Worm (Caenorhabditis elegans): ENCODE data around the gene K07H8.8.

K07H8.8 gene

DNA sequence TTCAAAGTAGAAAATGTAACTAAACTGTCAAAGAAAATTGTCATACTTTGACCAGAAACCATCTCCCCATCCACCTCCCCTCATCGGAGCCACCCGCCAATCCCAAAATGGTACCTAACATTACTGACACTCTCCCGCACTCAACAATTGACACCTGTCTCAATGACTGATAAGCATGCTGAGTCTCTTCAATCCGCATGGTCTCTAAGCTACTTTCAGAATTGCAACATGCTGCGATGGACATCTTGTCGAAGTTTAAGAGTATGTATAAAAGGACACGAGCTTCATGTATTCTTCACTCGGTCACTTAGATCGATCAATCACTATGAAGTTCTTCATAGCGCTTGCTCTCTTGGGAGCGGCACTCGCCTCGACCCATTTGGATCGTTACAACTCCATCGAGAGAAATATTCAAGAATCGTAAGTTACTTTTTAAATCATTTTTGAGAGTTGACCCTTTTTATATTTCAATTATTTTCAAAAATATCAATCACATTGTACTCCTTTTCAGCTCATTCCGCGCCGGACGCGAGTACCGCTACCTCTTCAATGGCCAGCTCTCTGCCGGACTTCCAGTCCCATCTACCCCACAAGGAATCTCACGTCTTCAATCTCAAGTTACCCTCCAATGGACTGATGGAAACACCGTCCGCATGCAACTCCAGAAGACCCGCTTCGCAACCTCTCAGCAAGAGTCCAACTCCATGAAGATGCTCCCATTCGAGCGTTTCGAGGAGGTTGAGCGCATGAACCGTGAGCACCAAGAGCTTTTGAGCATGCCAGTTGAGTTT, 7.2 kb downstream of the K07H8.8 start, which contains the start of gene vit-6 (continued):
- TF ChIP-seq nfya-2 (GFP tag; IDR thresholded peaks at IDR 0.05) (no peak), B0336.3 (GFP tag; IDR thresholded peaks at IDR 0.05) (peak; percentile 63), K12H6.12 (tag; optimal IDR thresholded peaks at IDR 0.05) (no peak), nfyb-1 (GFP tag; IDR thresholded peaks at IDR 0.05) (no peak), sea-2 (GFP tag; IDR thresholded peaks at IDR 0.05) (0 out of 2 replicates have a peak, but pooled peaks have one; percentile 12), cebp-2 (GFP tag; IDR thresholded peaks at IDR 0.05) (0 out of 2 replicates have a peak, but pooled peaks have one; percentile 36), ztf-22 (GFP tag; optimal IDR thresholded peaks at IDR 0.05) (peak; percentile 8), Y79H2A.3 (GFP tag; conservative IDR thresholded peaks at IDR 0.05) (no peak), F23B12.7 (tag; optimal IDR thresholded peaks at IDR 0.05; ENCODE audit: insufficient read depth) (no peak), hmg-1.2 (GFP tag; IDR thresholded peaks at IDR 0.05) (peak; percentile 37; the same call in 1 of the 2 replicates)

DNA sequence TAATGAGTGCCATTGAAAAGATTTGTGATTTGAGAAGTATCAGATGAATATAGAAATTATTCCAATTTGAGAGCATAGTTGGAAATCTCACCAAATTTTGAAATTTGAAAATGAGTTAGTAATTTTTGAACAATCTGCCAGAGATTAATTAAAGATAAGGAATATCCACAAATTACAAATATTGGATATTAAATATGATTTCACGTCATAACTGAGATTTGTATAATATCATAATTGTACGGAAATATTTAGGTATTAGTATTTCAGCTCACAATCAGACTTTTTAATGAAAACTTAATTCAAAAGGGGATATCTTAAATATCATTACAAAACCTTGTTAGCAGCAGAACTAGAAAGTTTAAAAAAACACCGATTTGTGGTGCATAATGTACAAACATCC, 8.3 kb downstream of the K07H8.8 start, which contains the start of gene K07H8.7:
Gene K07H8.7 (minus strand): TSS at position 101 of the 400 bp plus-strand sequence.
- TF ChIP-seq Y67H2A.10 (GFP tag; conservative IDR thresholded peaks at IDR 0.05): no peak

DNA sequence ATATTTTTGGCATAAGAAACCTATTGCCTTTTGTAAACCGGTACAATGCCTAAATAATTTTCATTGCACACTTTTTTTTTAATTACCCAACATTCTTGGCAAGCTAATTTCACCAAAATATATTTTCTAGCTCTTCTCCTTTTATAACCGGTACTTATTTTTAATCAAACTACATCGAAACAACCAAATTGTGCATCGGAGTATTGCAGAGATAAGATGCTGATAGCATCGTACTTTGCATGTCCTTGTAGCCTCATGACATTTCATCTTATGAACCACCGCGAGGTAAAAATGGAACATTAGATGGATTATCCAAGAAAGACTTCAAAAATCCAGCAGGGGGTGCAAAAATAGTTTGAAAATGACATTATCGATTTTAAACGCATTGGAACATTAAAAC, 13.0 kb downstream of the K07H8.8 start:
- TF ChIP-seq Y79H2A.3 (GFP tag; conservative IDR thresholded peaks at IDR 0.05) (no peak), ets-4 (GFP tag; optimal IDR thresholded peaks at IDR 0.05) (no peak), nhr-80 (tag; optimal IDR thresholded peaks at IDR 0.05) (peak; percentile 22), lin-26 (GFP tag; IDR thresholded peaks at IDR 0.05) (no peak), ZK185.1 (tag; optimal IDR thresholded peaks at IDR 0.05; ENCODE audit: poor library complexity, severe bottlenecking) (no peak), Y95B8A.8 (GFP tag; IDR thresholded peaks at IDR 0.05) (no peak), ztf-25 (GFP tag; IDR thresholded peaks at IDR 0.05) (no peak)

DNA sequence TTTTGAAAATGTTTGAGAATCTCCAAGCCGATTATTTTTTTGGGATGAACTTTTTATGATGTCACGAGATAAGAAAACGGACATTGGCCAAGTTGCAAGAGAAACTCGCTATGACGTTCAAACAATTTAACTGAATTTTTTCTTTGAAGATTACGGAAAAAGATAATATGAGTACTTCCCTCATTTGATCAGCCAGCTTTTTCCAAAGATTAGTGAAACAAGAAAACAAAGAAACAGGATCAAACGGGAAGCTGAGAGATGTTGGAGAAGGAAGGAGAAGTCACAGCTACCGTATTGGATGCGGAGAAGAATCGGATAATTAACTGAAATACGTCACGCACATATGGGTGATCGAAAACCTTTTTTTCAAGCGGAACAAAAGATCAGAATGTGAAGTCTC, 14.0 kb downstream of the K07H8.8 start:
- TF ChIP-seq mel-28 (tag; optimal IDR thresholded peaks at IDR 0.05; ENCODE audit: borderline replicate concordance) (no peak), zfh-2 (GFP tag; conservative IDR thresholded peaks at IDR 0.05) (no peak), hmg-1.2 (GFP tag; IDR thresholded peaks at IDR 0.05) (no peak), pbrm-1 (GFP tag; IDR thresholded peaks at IDR 0.05) (no peak), ztf-3 (GFP tag; optimal IDR thresholded peaks at IDR 0.05) (no peak), dpl-1 (GFP tag; optimal IDR thresholded peaks at IDR 0.05) (no peak), cebp-1 (GFP tag; IDR thresholded peaks at IDR 0.05) (no peak), cebp-1 (tag; optimal IDR thresholded peaks at IDR 0.05) (no peak), unc-130 (GFP tag; optimal IDR thresholded peaks at IDR 0.05) (no peak), Y95B8A.8 (GFP tag; IDR thresholded peaks at IDR 0.05) (no peak), gei-17 (GFP tag; optimal IDR thresholded peaks at IDR 0.05) (no peak)

DNA sequence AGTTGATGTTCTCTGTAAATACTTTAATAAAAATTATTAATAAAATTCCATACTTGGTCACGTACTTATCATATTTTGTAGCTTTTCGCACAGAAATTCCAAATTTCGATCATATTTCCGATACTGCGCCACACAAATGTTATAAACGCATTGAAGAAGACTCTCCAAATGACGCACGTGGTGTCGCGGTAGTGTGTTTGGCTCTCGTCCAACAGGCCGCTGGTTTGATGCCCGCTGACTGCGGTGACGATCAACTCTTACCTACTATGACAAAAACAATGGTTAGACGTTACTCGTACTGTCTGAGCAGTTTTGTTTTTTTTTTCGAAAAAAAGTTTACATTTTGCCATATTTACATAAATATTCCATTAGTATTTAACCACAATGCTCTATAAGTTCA, 15.4 kb downstream of the K07H8.8 start:
- TF ChIP-seq attf-5 (GFP tag; optimal IDR thresholded peaks at IDR 0.05) (peak; percentile 75), snpc-3.4 (tag; optimal IDR thresholded peaks at IDR 0.05) (peak; percentile 69), ztf-3 (GFP tag; optimal IDR thresholded peaks at IDR 0.05) (no peak), ceh-40 (GFP tag; IDR thresholded peaks at IDR 0.05) (peak; percentile 91; the same call in 1 of the 2 replicates), mcd-1 (GFP tag; IDR thresholded peaks at IDR 0.05) (no peak; the same call in 1 of the 2 replicates), egl-18 (GFP tag; IDR thresholded peaks at IDR 0.05) (no peak), sptf-2 (GFP tag; optimal IDR thresholded peaks at IDR 0.05) (peak; percentile 76), rec-8 (tag; optimal IDR thresholded peaks at IDR 0.05) (peak; percentile 92 to 96), ztf-22 (GFP tag; optimal IDR thresholded peaks at IDR 0.05) (peak; percentile 68), sea-2 (GFP tag; IDR thresholded peaks at IDR 0.05) (no peak), F33H1.4 (GFP tag; IDR thresholded peaks at IDR 0.05) (peak; percentile 49), F10E7.11 (tag; optimal IDR thresholded peaks at IDR 0.05) (peak; percentile 81), egl-44 (GFP tag; IDR thresholded peaks at IDR 0.05) (peak; percentile 60; the same call in 1 of the 2 replicates), die-1 (tag; optimal IDR thresholded peaks at IDR 0.05) (peak; percentile 95), fkh-3 (tag; optimal IDR thresholded peaks at IDR 0.05) (peak; percentile 83), ets-4 (GFP tag; optimal IDR thresholded peaks at IDR 0.05) (peak; percentile 51), B0336.3 (GFP tag; IDR thresholded peaks at IDR 0.05) (peak; percentile 50; the same call in 1 of the 2 replicates), tlf-1 (GFP tag; optimal IDR thresholded peaks at IDR 0.05) (peak; percentile 69), ztf-6 (GFP tag; IDR thresholded peaks at IDR 0.05) (peak; percentile 77; the same call in 1 of the 2 replicates)
